Fruit fly (Drosophila melanogaster) whole organism, wandering third instar larva: Measurements from ENCODE around the gene Mst89B.

Source experiments
- Abd-B ChIP-seq: fragments of >200 bp; optimal IDR thresholded peaks from 2 replicates; lab custom pipeline; 2017; ENCODE audit warnings: missing biosample characterization, missing genetic modification characterization
- CG32264 ChIP-seq: fragments of 200-800 bp; sonication (Bioruptor generic); optimal IDR thresholded peaks from 2 replicates; lab custom pipeline; 2016; ENCODE audit warnings: missing biosample characterization, missing genetic modification characterization
- CG9705 ChIP-seq: fragments of 200-800 bp; sonication (Bioruptor generic); optimal IDR thresholded peaks from 2 replicates; lab custom pipeline; 2018; ENCODE audit warnings: missing biosample characterization, mild to moderate bottlenecking, missing genetic modification characterization
- CrebA ChIP-seq: fragments of 200-800 bp; sonication (Bioruptor generic); optimal IDR thresholded peaks from 2 replicates; lab custom pipeline; 2016; ENCODE audit warnings: missing biosample characterization, mild to moderate bottlenecking, missing genetic modification characterization, borderline replicate concordance
- Dfd ChIP-seq: fragments of >200 bp; optimal IDR thresholded peaks from 2 replicates; lab custom pipeline; 2017; ENCODE audit warnings: missing biosample characterization, missing genetic modification characterization
- Dif ChIP-seq: fragments of 200-275, 200-300 bp; sonication (Bioruptor generic); optimal IDR thresholded peaks from 2 replicates; lab custom pipeline; 2018; ENCODE audit warnings: missing biosample characterization, missing genetic modification characterization; ENCODE audit not compliant: partially characterized antibody
- GATAd ChIP-seq: sonication (Bioruptor generic); optimal IDR thresholded peaks from 2 replicates; lab custom pipeline; 2016; ENCODE audit warnings: missing biosample characterization, missing genetic modification characterization
- HLH106 ChIP-seq: fragments of 200-800 bp; optimal IDR thresholded peaks from 3 replicates; lab custom pipeline; 2019; ENCODE audit warnings: missing biosample characterization, mild to moderate bottlenecking, missing genetic modification characterization, moderate library complexity
- Hnf4 ChIP-seq: fragments of 200-800 bp; sonication (Bioruptor generic); optimal IDR thresholded peaks from 2 replicates; lab custom pipeline; 2016; ENCODE audit warnings: missing biosample characterization, mild to moderate bottlenecking, missing genetic modification characterization
- Hr78 ChIP-seq: fragments of >200 bp; optimal IDR thresholded peaks from 2 replicates; lab custom pipeline; 2017; ENCODE audit warnings: missing biosample characterization, missing genetic modification characterization
- Hr83 ChIP-seq: fragments of 200-300 bp; sonication (Bioruptor generic); optimal IDR thresholded peaks from 2 replicates; lab custom pipeline; 2016; ENCODE audit warnings: missing biosample characterization, mild to moderate bottlenecking, missing genetic modification characterization, moderate library complexity; ENCODE audit not compliant: poor library complexity, severe bottlenecking
- Jra ChIP-seq: sonication (Bioruptor generic); optimal IDR thresholded peaks from 2 replicates; lab custom pipeline; 2016; ENCODE audit warnings: missing biosample characterization, missing genetic modification characterization
- Mio ChIP-seq: sonication (Bioruptor generic); optimal IDR thresholded peaks from 2 replicates; lab custom pipeline; 2016; ENCODE audit warnings: missing biosample characterization, missing genetic modification characterization
- Myc ChIP-seq: fragments of >200 bp; optimal IDR thresholded peaks from 2 replicates; lab custom pipeline; 2017
- N ChIP-seq: fragments of >200 bp; optimal IDR thresholded peaks from 2 replicates; lab custom pipeline; 2018; ENCODE audit warnings: missing biosample characterization, missing external identifiers, missing genetic modification characterization
- OdsH ChIP-seq: fragments of 200-800 bp; sonication (Bioruptor generic); optimal IDR thresholded peaks from 2 replicates; lab custom pipeline; 2016; ENCODE audit warnings: missing biosample characterization, mild to moderate bottlenecking, missing genetic modification characterization
- Rel ChIP-seq, 2 experiments: fragments of 200-800 bp; sonication (Bioruptor generic) in 1 of 2; optimal IDR thresholded peaks; 2 replicates in 1 of 2; 3 replicates in 1 of 2; lab custom pipeline; 2016 to 2019; ENCODE audit warnings: mild to moderate bottlenecking in 2 of 2, missing biosample characterization in 2 of 2, missing genetic modification characterization in 2 of 2, moderate library complexity in 1 of 2
- Sp1 ChIP-seq: fragments of 200-800 bp; sonication (Bioruptor generic); optimal IDR thresholded peaks from 3 replicates; lab custom pipeline; 2019; ENCODE audit warnings: missing biosample characterization, mild to moderate bottlenecking, missing genetic modification characterization, moderate library complexity
- Vsx2 ChIP-seq: fragments of 200-300, 225-300 bp; sonication (Bioruptor generic); optimal IDR thresholded peaks from 2 replicates; lab custom pipeline; 2018; ENCODE audit warnings: missing biosample characterization, missing genetic modification characterization; ENCODE audit not compliant: partially characterized antibody
- br ChIP-seq: fragments of 200-800 bp; sonication (Bioruptor generic); optimal IDR thresholded peaks from 2 replicates; lab custom pipeline; 2016; ENCODE audit warnings: missing biosample characterization, missing genetic modification characterization
- brk ChIP-seq: fragments of 200-800 bp; sonication (Bioruptor generic); optimal IDR thresholded peaks from 2 replicates; lab custom pipeline; 2016; ENCODE audit warnings: missing biosample characterization, mild to moderate bottlenecking, missing genetic modification characterization
- dl ChIP-seq, 2 experiments: fragments of 175-275, 200-275 bp in 1 of 2; fragments of 200-275 bp in 1 of 2; sonication (Bioruptor generic); optimal IDR thresholded peaks; lab custom pipeline; 2018; ENCODE audit warnings: mild to moderate bottlenecking in 2 of 2, missing biosample characterization in 2 of 2, missing genetic modification characterization in 2 of 2, moderate library complexity in 2 of 2; ENCODE audit not compliant: partially characterized antibody in 2 of 2, insufficient read depth in 1 of 2
- dmrt93B ChIP-seq: fragments of 200-800 bp; sonication (Bioruptor generic); optimal IDR thresholded peaks from 2 replicates; lab custom pipeline; 2018; ENCODE audit warnings: missing biosample characterization, mild to moderate bottlenecking, missing genetic modification characterization
- dsf ChIP-seq: sonication (Bioruptor generic); optimal IDR thresholded peaks from 2 replicates; lab custom pipeline; 2016; ENCODE audit warnings: missing biosample characterization, missing genetic modification characterization, borderline replicate concordance
- ey ChIP-seq: fragments of 200-800 bp; sonication (Bioruptor generic); optimal IDR thresholded peaks from 2 replicates; lab custom pipeline; 2016; ENCODE audit warnings: missing biosample characterization, missing genetic modification characterization
- foxo ChIP-seq, 2 experiments: fragments of 200-800 bp; sonication (Bioruptor generic); optimal IDR thresholded peaks; 2 replicates in 1 of 2; 3 replicates in 1 of 2; lab custom pipeline; 2016 to 2017; ENCODE audit warnings: missing biosample characterization in 2 of 2, missing genetic modification characterization in 2 of 2
- fru ChIP-seq: fragments of 200-800 bp; sonication (Bioruptor generic); optimal IDR thresholded peaks from 3 replicates; lab custom pipeline; 2016; ENCODE audit warnings: missing biosample characterization, mild to moderate bottlenecking, missing genetic modification characterization
- h ChIP-seq: fragments of 200-800 bp; sonication (Bioruptor generic); optimal IDR thresholded peaks from 3 replicates; lab custom pipeline; 2016; ENCODE audit warnings: missing biosample characterization, mild to moderate bottlenecking, missing genetic modification characterization
- jim ChIP-seq: fragments of 175-275, 200-325 bp; sonication (Bioruptor generic); optimal IDR thresholded peaks from 2 replicates; lab custom pipeline; 2016; ENCODE audit warnings: missing biosample characterization, mild to moderate bottlenecking, missing genetic modification characterization
- lola ChIP-seq: fragments of >200 bp; optimal IDR thresholded peaks from 2 replicates; lab custom pipeline; 2017; ENCODE audit warnings: missing biosample characterization, missing genetic modification characterization
- pan ChIP-seq: fragments of >200 bp; optimal IDR thresholded peaks from 2 replicates; lab custom pipeline; 2017
- psq ChIP-seq: fragments of 200-800 bp; sonication (Bioruptor generic); optimal IDR thresholded peaks from 3 replicates; lab custom pipeline; 2017; ENCODE audit warnings: missing biosample characterization, mild to moderate bottlenecking, missing genetic modification characterization, moderate library complexity
- rgr ChIP-seq: fragments of 200-800 bp; sonication (Bioruptor generic); optimal IDR thresholded peaks from 3 replicates; lab custom pipeline; 2016; ENCODE audit warnings: missing biosample characterization, mild to moderate bottlenecking, missing genetic modification characterization
- sage ChIP-seq: fragments of 200-800 bp; sonication (Bioruptor generic); optimal IDR thresholded peaks from 2 replicates; lab custom pipeline; 2016; ENCODE audit warnings: missing biosample characterization, mild to moderate bottlenecking, missing genetic modification characterization
- sv ChIP-seq: fragments of 200-800 bp; sonication (Bioruptor generic); optimal IDR thresholded peaks from 3 replicates; lab custom pipeline; 2016; ENCODE audit warnings: missing biosample characterization, missing genetic modification characterization
- tai ChIP-seq: sonication (Bioruptor generic); optimal IDR thresholded peaks from 2 replicates; lab custom pipeline; 2016; ENCODE audit warnings: missing biosample characterization, missing genetic modification characterization
- usp ChIP-seq: fragments of >200 bp; optimal IDR thresholded peaks from 2 replicates; lab custom pipeline; 2017; ENCODE audit warnings: missing biosample characterization, missing genetic modification characterization
- woc ChIP-seq: sonication (Bioruptor generic); optimal IDR thresholded peaks from 2 replicates; lab custom pipeline; 2016; ENCODE audit warnings: missing biosample characterization, mild to moderate bottlenecking, missing genetic modification characterization

Mst89B gene

DNA sequence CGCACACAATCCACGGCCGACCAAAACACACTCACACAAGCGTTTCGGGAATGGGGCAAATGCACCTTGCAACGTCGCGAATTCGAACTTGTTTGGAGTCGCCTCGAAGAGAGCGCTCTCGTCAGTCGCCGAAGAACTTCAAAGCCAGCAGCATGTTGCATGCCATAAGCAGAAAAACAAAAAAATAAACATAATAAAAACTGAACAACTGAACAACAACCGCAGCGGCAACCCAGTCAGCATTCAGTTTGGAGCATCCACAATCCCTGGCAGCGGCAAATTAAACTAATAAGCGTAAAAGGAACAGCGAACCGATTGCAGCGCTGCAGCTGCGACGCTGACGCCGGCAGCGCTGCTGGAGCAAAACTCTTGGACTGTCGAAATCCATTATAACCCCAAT lies 34.2 kb upstream of the Mst89B start:
- TF ChIP-seq OdsH (no peak), Rel (GFP tag; optimal IDR thresholded peaks at IDR 0.05; lab: Kevin White, UChicago) (peak; percentile 7), Rel (tag; optimal IDR thresholded peaks at IDR 0.05; lab: Kevin White, UChicago) (no peak), foxo (GFP tag; optimal IDR thresholded peaks at IDR 0.05; lab: Kevin White, UChicago) (no peak), jim (no peak), Myc (lab: Kevin White, UChicago) (no peak), Hnf4 (GFP tag; lab: Kevin White, UChicago) (no peak), dsf (GFP tag; lab: Kevin White, UChicago) (no peak), Mio (GFP tag; lab: Kevin White, UChicago) (no peak), psq (GFP tag; lab: Kevin White, UChicago) (peak; percentile 15), dmrt93B (no peak), Vsx2 (GFP tag; lab: Kevin White, UChicago) (no peak), rgr (GFP tag; lab: Kevin White, UChicago) (no peak), ey (GFP tag; lab: Kevin White, UChicago) (no peak), lola (no peak), br (GFP tag; lab: Kevin White, UChicago) (no peak), CG9705 (GFP tag; lab: Kevin White, UChicago) (no peak), Abd-B (no peak), dl (GFP tag; optimal IDR thresholded peaks at IDR 0.05; lab: Kevin White, UChicago; ENCODE audit: insufficient read depth in 1 of 2, partially characterized antibody in 2 of 2) (no peak), woc (GFP tag; lab: Kevin White, UChicago) (no peak), N (GFP tag; lab: Kevin White, UChicago) (no peak), HLH106 (tag; lab: Kevin White, UChicago) (no peak), Dif (GFP tag; lab: Kevin White, UChicago) (peak; percentile 45), Hr78 (GFP tag; lab: Kevin White, UChicago) (no peak), h (GFP tag; lab: Kevin White, UChicago) (no peak), CG32264 (no peak), Dfd (no peak), CrebA (GFP tag; lab: Kevin White, UChicago) (peak; percentile 44), sage (GFP tag; lab: Kevin White, UChicago) (no peak), pan (lab: Kevin White, UChicago) (no peak), Hr83 (GFP tag; lab: Kevin White, UChicago) (no peak), tai (GFP tag; lab: Kevin White, UChicago) (no peak), usp (GFP tag; lab: Kevin White, UChicago) (no peak), sv (no peak), Jra (peak; percentile 20), brk (GFP tag; lab: Kevin White, UChicago) (peak; percentile 13), fru (no peak), Sp1 (GFP tag; lab: Kevin White, UChicago) (no peak), GATAd (GFP tag; lab: Kevin White, UChicago) (no peak)

dm6 chr3R:16234298-16234697 lies 32.5 kb upstream of the Mst89B start:
- TF ChIP-seq rgr (GFP tag; lab: Kevin White, UChicago), result peak; percentile 9
- peak; percentile 43 for TF ChIP-seq Hnf4 (GFP tag; lab: Kevin White, UChicago)
- no peak for TF ChIP-seq CG9705 (GFP tag; lab: Kevin White, UChicago)
- peak; percentile 40 for TF ChIP-seq psq (GFP tag; lab: Kevin White, UChicago)
- peak in 1 of 2 experiments; percentile 30 for TF ChIP-seq dl (GFP tag; optimal IDR thresholded peaks at IDR 0.05; lab: Kevin White, UChicago; ENCODE audit: insufficient read depth in 1 of 2, partially characterized antibody in 2 of 2)
- TF ChIP-seq jim, result no peak
- no peak for TF ChIP-seq Rel (GFP tag; optimal IDR thresholded peaks at IDR 0.05; lab: Kevin White, UChicago)
- peak; percentile 4 for TF ChIP-seq Rel (tag; optimal IDR thresholded peaks at IDR 0.05; lab: Kevin White, UChicago)
- peak; percentile 51 for TF ChIP-seq Dif (GFP tag; lab: Kevin White, UChicago)
